Worm (Caenorhabditis elegans) whole organism, L2 larva: ENCODE data around the gene crh-2.

Experiments
- F13H6.1 ChIP-seq: sonication (generic microtip); optimal IDR thresholded peaks from 2 replicates; lab custom pipeline; 2016; ENCODE audit warnings: missing genetic modification characterization, missing compliant biosample characterization
- ZK546.5 ChIP-seq: sonication (generic microtip); optimal IDR thresholded peaks from 2 replicates; lab custom pipeline; 2017; ENCODE audit warnings: missing biosample characterization, missing genetic modification characterization
- blmp-1 ChIP-seq: sonication (generic microtip); optimal IDR thresholded peaks from 2 replicates; lab custom pipeline; 2017; ENCODE audit warnings: missing genetic modification characterization, mild to moderate bottlenecking, missing compliant biosample characterization, antibody characterized with exemption, moderate library complexity; ENCODE audit not compliant: insufficient read depth
- ceh-16 ChIP-seq: fragments of 150-350 bp; optimal IDR thresholded peaks from 2 replicates; lab custom pipeline; 2014; ENCODE audit warnings: missing biosample characterization, missing genetic modification characterization
- crh-2 ChIP-seq: sonication (generic microtip); optimal IDR thresholded peaks from 2 replicates; lab custom pipeline; 2017; ENCODE audit warnings: missing biosample characterization, missing genetic modification characterization
- dmd-4 ChIP-seq: sonication (generic microtip); optimal IDR thresholded peaks from 2 replicates; lab custom pipeline; 2017; ENCODE audit warnings: missing biosample characterization, missing genetic modification characterization
- egl-27 ChIP-seq: sonication (generic microtip); optimal IDR thresholded peaks from 3 replicates; lab custom pipeline; 2017; ENCODE audit warnings: missing biosample characterization, missing genetic modification reagents, missing genetic modification characterization
- elt-1 ChIP-seq: fragments of 150-350 bp; optimal IDR thresholded peaks from 2 replicates; lab custom pipeline; 2014; ENCODE audit warnings: missing biosample characterization, missing genetic modification characterization
- elt-3 ChIP-seq: sonication (generic microtip); optimal IDR thresholded peaks from 2 replicates; lab custom pipeline; 2017; ENCODE audit warnings: missing biosample characterization, missing genetic modification characterization
- fos-1 ChIP-seq: fragments of 150-350 bp; optimal IDR thresholded peaks from 2 replicates; lab custom pipeline; 2014; ENCODE audit warnings: missing biosample characterization, missing genetic modification characterization
- gmeb-1 ChIP-seq: fragments of 150-350 bp; optimal IDR thresholded peaks from 2 replicates; lab custom pipeline; 2014; ENCODE audit warnings: missing biosample characterization, missing genetic modification characterization
- lin-13 ChIP-seq: fragments of 150-350 bp; optimal IDR thresholded peaks from 2 replicates; lab custom pipeline; 2014; ENCODE audit warnings: missing biosample characterization, missing genetic modification reagents, missing genetic modification characterization
- lsy-2 ChIP-seq, 2 experiments: fragments of 150-350 bp in 1 of 2; sonication (generic microtip) in 1 of 2; optimal IDR thresholded peaks; 2 replicates each; lab custom pipeline; 2014 to 2017; ENCODE audit warnings: missing biosample characterization in 2 of 2, missing genetic modification characterization in 2 of 2
- mbf-1 ChIP-seq: sonication (generic microtip); optimal IDR thresholded peaks from 2 replicates; lab custom pipeline; 2017; ENCODE audit warnings: missing biosample characterization, missing genetic modification characterization
- mdl-1 ChIP-seq, 2 experiments: fragments of 150-350 bp in 1 of 2; sonication (generic microtip) in 1 of 2; optimal IDR thresholded peaks; 2 replicates each; lab custom pipeline; 2017; ENCODE audit warnings: missing biosample characterization in 2 of 2, missing genetic modification characterization in 2 of 2
- nhr-10 ChIP-seq: sonication (generic microtip); optimal IDR thresholded peaks from 2 replicates; lab custom pipeline; 2017; ENCODE audit warnings: missing biosample characterization, missing genetic modification characterization
- nhr-11 ChIP-seq: fragments of 150-350 bp; optimal IDR thresholded peaks from 2 replicates; lab custom pipeline; 2014; ENCODE audit warnings: missing biosample characterization, missing genetic modification characterization
- nhr-21 ChIP-seq: fragments of 150-350 bp; optimal IDR thresholded peaks from 2 replicates; lab custom pipeline; 2014; ENCODE audit warnings: missing biosample characterization, missing genetic modification characterization
- nhr-237 ChIP-seq: fragments of 150-350 bp; optimal IDR thresholded peaks from 2 replicates; lab custom pipeline; 2014; ENCODE audit warnings: missing biosample characterization, missing genetic modification characterization
- peb-1 ChIP-seq: fragments of 150-350 bp; optimal IDR thresholded peaks from 2 replicates; lab custom pipeline; 2014; ENCODE audit warnings: missing biosample characterization, missing genetic modification characterization
- sem-4 ChIP-seq: fragments of 150-350 bp; optimal IDR thresholded peaks from 2 replicates; lab custom pipeline; 2014; ENCODE audit warnings: missing biosample characterization, missing genetic modification reagents, missing genetic modification characterization
- sma-3 ChIP-seq: sonication (generic microtip); optimal IDR thresholded peaks from 2 replicates; lab custom pipeline; 2016; ENCODE audit warnings: missing genetic modification reagents, missing genetic modification characterization, missing compliant biosample characterization
- sma-9 ChIP-seq, 2 experiments: fragments of 150-350 bp in 1 of 2; sonication (generic microtip) in 1 of 2; optimal IDR thresholded peaks; 2 replicates each; lab custom pipeline; 2014 to 2016; ENCODE audit warnings: missing genetic modification characterization in 2 of 2, mild to moderate bottlenecking in 1 of 2, missing biosample characterization in 1 of 2, missing compliant biosample characterization in 1 of 2, missing genetic modification reagents in 1 of 2, moderate library complexity in 1 of 2
- snpc-4 ChIP-seq: fragments of 150-350 bp; optimal IDR thresholded peaks from 2 replicates; lab custom pipeline; 2014; ENCODE audit warnings: missing biosample characterization, missing genetic modification characterization
- unc-39 ChIP-seq: fragments of 150-350 bp; optimal IDR thresholded peaks from 2 replicates; lab custom pipeline; 2014; ENCODE audit warnings: missing biosample characterization, missing genetic modification characterization
- unc-55 ChIP-seq: fragments of 150-350 bp; sonication (generic microtip); optimal IDR thresholded peaks from 3 replicates; lab custom pipeline; 2014; ENCODE audit warnings: missing biosample characterization, missing genetic modification reagents, missing genetic modification characterization
- zag-1 ChIP-seq: fragments of 150-350 bp; optimal IDR thresholded peaks from 2 replicates; lab custom pipeline; 2014; ENCODE audit warnings: missing biosample characterization, missing genetic modification characterization
- ztf-4 ChIP-seq: fragments of 150-350 bp; optimal IDR thresholded peaks from 2 replicates; lab custom pipeline; 2014; ENCODE audit warnings: missing biosample characterization, missing genetic modification characterization

crh-2 gene

DNA sequence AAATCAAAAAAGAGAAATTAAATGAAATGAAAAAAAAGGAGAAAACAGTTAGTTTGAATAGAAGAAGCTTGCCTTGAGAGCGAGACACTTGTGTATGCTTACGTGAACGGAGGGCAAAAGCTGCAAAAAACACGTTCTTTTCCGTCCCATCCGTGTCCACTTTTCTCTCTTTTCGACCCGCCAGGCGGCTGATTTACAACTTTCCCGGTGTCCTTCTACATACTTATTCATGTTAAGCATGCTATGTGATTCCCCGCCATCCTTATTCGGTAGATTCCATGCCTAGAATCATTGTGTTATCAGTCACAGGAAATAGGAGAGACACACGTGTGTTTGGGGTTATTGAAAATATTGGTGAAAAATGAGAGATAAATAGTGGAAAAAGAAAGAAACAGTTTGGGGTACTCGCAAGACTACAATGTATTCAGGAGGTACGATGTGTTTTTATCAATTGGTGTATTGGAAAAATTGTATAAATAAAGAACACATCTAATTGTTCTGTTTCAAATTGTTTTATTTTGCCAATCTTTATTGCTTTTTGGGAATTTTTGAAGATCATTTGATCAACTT lies 45.3 kb downstream of the crh-2 start, which contains the start of gene nas-29:
Gene nas-29 (minus strand): TSS at position 92 of the 570 bp plus-strand sequence.
- no peak for TF ChIP-seq snpc-4 (tag; lab: Kevin White, UChicago)
- peak; percentile 37 for TF ChIP-seq nhr-21 (tag; lab: Kevin White, UChicago)
- TF ChIP-seq fos-1 (tag; lab: Kevin White, UChicago): peak; percentile 70
- TF ChIP-seq nhr-11 (tag; lab: Kevin White, UChicago): no peak
- TF ChIP-seq sma-9 (GFP tag; optimal IDR thresholded peaks at IDR 0.05; lab: Kevin White, UChicago): peak; percentile 50
- TF ChIP-seq sma-9 (tag; optimal IDR thresholded peaks at IDR 0.05; lab: Kevin White, UChicago): no peak
- TF ChIP-seq sma-3 (GFP tag; lab: Kevin White, UChicago): peak; percentile 28
- peak; percentile 55 for TF ChIP-seq crh-2
- no peak for TF ChIP-seq egl-27 (tag; lab: Kevin White, UChicago)
- no peak for TF ChIP-seq nhr-10 (tag; lab: Kevin White, UChicago)
- TF ChIP-seq F13H6.1 (tag; lab: Kevin White, UChicago): peak; percentile 28
- TF ChIP-seq mdl-1 (tag; optimal IDR thresholded peaks at IDR 0.05; lab: Kevin White, UChicago): peak in 1 of 2 experiments; percentile 6
- TF ChIP-seq gmeb-1: peak; percentile 29

- TF ChIP-seq ceh-16 (tag; lab: Kevin White, UChicago): no peak
Observed at ce11 chrII:5136296-5136767, 51.0 kb downstream of the crh-2 start, which contains the start of gene F58A6.2. F58A6.2 (plus strand) TSS chrII:5136717.

DNA sequence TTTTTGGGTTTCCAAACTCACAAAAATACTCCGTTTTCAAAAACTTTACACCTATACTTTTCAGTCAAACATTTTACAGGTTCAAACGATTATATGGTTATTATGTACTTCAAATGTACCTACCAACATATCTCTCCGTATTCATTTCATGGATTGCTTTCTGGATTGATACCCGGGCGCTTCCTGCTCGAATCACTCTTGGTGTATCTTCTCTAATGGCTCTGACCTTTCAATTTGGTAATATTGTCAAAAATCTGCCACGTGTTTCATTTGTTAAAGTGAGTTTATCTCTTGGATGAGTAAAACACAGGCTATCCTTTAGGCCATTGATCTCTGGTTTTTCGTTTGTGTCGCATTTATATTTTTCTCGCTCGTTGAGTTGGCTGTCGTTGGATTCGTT lies 55.6 kb downstream of the crh-2 start:
- TF ChIP-seq nhr-237: no peak
- TF ChIP-seq sma-3 (GFP tag; lab: Kevin White, UChicago): no peak
- no peak for TF ChIP-seq dmd-4 (tag; lab: Kevin White, UChicago)
- TF ChIP-seq ceh-16 (tag; lab: Kevin White, UChicago): no peak
- TF ChIP-seq sem-4 (tag; lab: Kevin White, UChicago): no peak
- TF ChIP-seq zag-1: no peak
- no peak for TF ChIP-seq ztf-4 (tag; lab: Kevin White, UChicago)
- TF ChIP-seq elt-1 (tag; lab: Kevin White, UChicago): no peak
- TF ChIP-seq lin-13 (GFP tag; lab: Kevin White, UChicago): no peak
- TF ChIP-seq lsy-2 (tag; optimal IDR thresholded peaks at IDR 0.05; lab: Kevin White, UChicago): no peak
- no peak for TF ChIP-seq nhr-10 (tag; lab: Kevin White, UChicago)
- TF ChIP-seq unc-39 (tag; lab: Kevin White, UChicago): no peak
- no peak for TF ChIP-seq peb-1 (tag; lab: Kevin White, UChicago)
- TF ChIP-seq blmp-1: no peak
- TF ChIP-seq unc-55: no peak
- no peak for TF ChIP-seq mbf-1 (tag; lab: Kevin White, UChicago)
- TF ChIP-seq gmeb-1: no peak
- TF ChIP-seq ZK546.5 (tag; lab: Kevin White, UChicago): no peak
- TF ChIP-seq F13H6.1 (tag; lab: Kevin White, UChicago): no peak
- TF ChIP-seq, all 48 proteins: peak for 0

ce11 chrII:5130081-5130480 lies 57.3 kb downstream of the crh-2 start, which contains the start of gene lgc-56:
lgc-56 (plus strand) TSS chrII:5130381.
- TF ChIP-seq nhr-10 (tag; lab: Kevin White, UChicago) (no peak), elt-3 (tag; lab: Kevin White, UChicago) (no peak), F13H6.1 (tag; lab: Kevin White, UChicago) (no peak), ZK546.5 (tag; lab: Kevin White, UChicago) (no peak), peb-1 (tag; lab: Kevin White, UChicago) (no peak), lin-13 (GFP tag; lab: Kevin White, UChicago) (no peak)
